Fruit fly (Drosophila melanogaster): ENCODE measurements around the gene tna.

tna gene

dm6 chr3L:10833222-10833621, 2.1 kb upstream of the tna start:
- no peak for TF ChIP-seq Dfd (GFP tag; optimal IDR thresholded peaks at IDR 0.05)
- TF ChIP-seq Vsx2 (GFP tag; optimal IDR thresholded peaks at IDR 0.05; ENCODE audit: partially characterized antibody): no peak
- TF ChIP-seq Sp1 (GFP tag; optimal IDR thresholded peaks at IDR 0.05): no peak
- TF ChIP-seq h (GFP tag; optimal IDR thresholded peaks at IDR 0.05): no peak
- TF ChIP-seq Hnf4 (GFP tag; optimal IDR thresholded peaks at IDR 0.05): no peak
- no peak for TF ChIP-seq woc (GFP tag; optimal IDR thresholded peaks at IDR 0.05)
- no peak for TF ChIP-seq tai (GFP tag; optimal IDR thresholded peaks at IDR 0.05)
- no peak for TF ChIP-seq br (GFP tag; optimal IDR thresholded peaks at IDR 0.05)
- TF ChIP-seq foxo (GFP tag; optimal IDR thresholded peaks at IDR 0.05): no peak
- TF ChIP-seq ey (GFP tag; optimal IDR thresholded peaks at IDR 0.05): no peak
- no peak for TF ChIP-seq Jra (GFP tag; optimal IDR thresholded peaks at IDR 0.05)
- no peak for TF ChIP-seq jim (GFP tag; optimal IDR thresholded peaks at IDR 0.05)
- TF ChIP-seq N (GFP tag; optimal IDR thresholded peaks at IDR 0.05): no peak
- TF ChIP-seq HLH106 (tag; optimal IDR thresholded peaks at IDR 0.05): no peak
- TF ChIP-seq CrebA (GFP tag; optimal IDR thresholded peaks at IDR 0.05; ENCODE audit: borderline replicate concordance): no peak
- no peak for TF ChIP-seq dl (GFP tag; optimal IDR thresholded peaks at IDR 0.05; ENCODE audit: insufficient read depth in 1 of 2, partially characterized antibody in 2 of 2)
- TF ChIP-seq CG32264 (GFP tag; optimal IDR thresholded peaks at IDR 0.05): no peak
- TF ChIP-seq fru (GFP tag; optimal IDR thresholded peaks at IDR 0.05): no peak

dm6 chr3L:10837869-10838783, 2.8 kb downstream of the tna start:
- TF ChIP-seq usp (GFP tag; optimal IDR thresholded peaks at IDR 0.05): no peak
- TF ChIP-seq Hr78 (GFP tag; optimal IDR thresholded peaks at IDR 0.05): no peak
- TF ChIP-seq Vsx2 (GFP tag; optimal IDR thresholded peaks at IDR 0.05; ENCODE audit: partially characterized antibody): no peak
- peak; percentile 54 for TF ChIP-seq Jra (GFP tag; optimal IDR thresholded peaks at IDR 0.05)
- peak; percentile 68 for TF ChIP-seq br (GFP tag; optimal IDR thresholded peaks at IDR 0.05)
- peak; percentile 78 for TF ChIP-seq Sp1 (GFP tag; optimal IDR thresholded peaks at IDR 0.05)
- TF ChIP-seq CrebA (GFP tag; optimal IDR thresholded peaks at IDR 0.05; ENCODE audit: borderline replicate concordance): no peak
- no peak for TF ChIP-seq dl (GFP tag; optimal IDR thresholded peaks at IDR 0.05; ENCODE audit: insufficient read depth in 1 of 2, partially characterized antibody in 2 of 2)
- TF ChIP-seq HLH106 (tag; optimal IDR thresholded peaks at IDR 0.05): peak; percentile 83
- TF ChIP-seq ey (GFP tag; optimal IDR thresholded peaks at IDR 0.05): peak; percentile 82
- no peak for TF ChIP-seq Abd-B (GFP tag; optimal IDR thresholded peaks at IDR 0.05)
- peak; percentile 62 for TF ChIP-seq psq (GFP tag; optimal IDR thresholded peaks at IDR 0.05)
- TF ChIP-seq tai (GFP tag; optimal IDR thresholded peaks at IDR 0.05): peak; percentile 55
- peak; percentile 22 for TF ChIP-seq sv (GFP tag; optimal IDR thresholded peaks at IDR 0.05)
- peak; percentile 45 for TF ChIP-seq CG32264 (GFP tag; optimal IDR thresholded peaks at IDR 0.05)
- TF ChIP-seq Hr83 (GFP tag; optimal IDR thresholded peaks at IDR 0.05; ENCODE audit: poor library complexity, severe bottlenecking): no peak
- TF ChIP-seq fru (GFP tag; optimal IDR thresholded peaks at IDR 0.05): peak; percentile 73
- TF ChIP-seq Myc (optimal IDR thresholded peaks at IDR 0.05): no peak
- TF ChIP-seq N (GFP tag; optimal IDR thresholded peaks at IDR 0.05): no peak
- peak; percentile 36 for TF ChIP-seq dsf (GFP tag; optimal IDR thresholded peaks at IDR 0.05; ENCODE audit: borderline replicate concordance)
- TF ChIP-seq Dfd (GFP tag; optimal IDR thresholded peaks at IDR 0.05): no peak
- peak; percentile 73 for TF ChIP-seq OdsH (GFP tag; optimal IDR thresholded peaks at IDR 0.05)
- peak; percentile 88 for TF ChIP-seq h (GFP tag; optimal IDR thresholded peaks at IDR 0.05)
- TF ChIP-seq jim (GFP tag; optimal IDR thresholded peaks at IDR 0.05): no peak
- no peak for TF ChIP-seq lola (GFP tag; optimal IDR thresholded peaks at IDR 0.05)
- TF ChIP-seq GATAd (GFP tag; optimal IDR thresholded peaks at IDR 0.05): no peak
- TF ChIP-seq Hnf4 (GFP tag; optimal IDR thresholded peaks at IDR 0.05): peak; percentile 83
- peak; percentile 54 for TF ChIP-seq CG9705 (GFP tag; optimal IDR thresholded peaks at IDR 0.05)
- no peak for TF ChIP-seq Dif (GFP tag; optimal IDR thresholded peaks at IDR 0.05; ENCODE audit: partially characterized antibody)
- peak; percentile 66 for TF ChIP-seq dmrt93B (GFP tag; optimal IDR thresholded peaks at IDR 0.05)
- no peak for TF ChIP-seq pan (optimal IDR thresholded peaks at IDR 0.05)
- TF ChIP-seq woc (GFP tag; optimal IDR thresholded peaks at IDR 0.05): peak; percentile 44
- TF ChIP-seq brk (GFP tag; optimal IDR thresholded peaks at IDR 0.05): peak; percentile 42
- TF ChIP-seq rgr (GFP tag; optimal IDR thresholded peaks at IDR 0.05): peak; percentile 85
- TF ChIP-seq foxo (GFP tag; optimal IDR thresholded peaks at IDR 0.05): peak in 1 of 2 experiments; percentile 79
- peak; percentile 43 for TF ChIP-seq sage (GFP tag; optimal IDR thresholded peaks at IDR 0.05)
- no peak for TF ChIP-seq Rel (GFP tag; optimal IDR thresholded peaks at IDR 0.05)
- peak; percentile 23 for TF ChIP-seq Rel (tag; optimal IDR thresholded peaks at IDR 0.05)
- no peak for TF ChIP-seq Mio (GFP tag; optimal IDR thresholded peaks at IDR 0.05)
